Worm (Caenorhabditis elegans) whole organism, L1 larva: ENCODE measurements around the gene rict-1.

Experiments
- C16A3.4 ChIP-seq: fragments of 150-350 bp; optimal IDR thresholded peaks from 2 replicates; lab custom pipeline; 2014; ENCODE audit warnings: missing biosample characterization, missing genetic modification characterization
- C34B4.2 ChIP-seq: sonication (generic microtip); optimal IDR thresholded peaks from 2 replicates; lab custom pipeline; 2017; ENCODE audit warnings: mild to moderate bottlenecking, missing genetic modification characterization, missing compliant biosample characterization
- F16B12.6 ChIP-seq: fragments of 150-350 bp; optimal IDR thresholded peaks from 2 replicates; lab custom pipeline; 2014; ENCODE audit warnings: missing biosample characterization, missing genetic modification characterization
- Y116A8C.19 ChIP-seq: sonication (generic microtip); optimal IDR thresholded peaks from 2 replicates; lab custom pipeline; 2016; ENCODE audit warnings: missing compliant biosample characterization, missing genetic modification characterization, borderline replicate concordance
- alr-1 ChIP-seq: fragments of 200-800 bp; sonication (Bioruptor generic); optimal IDR thresholded peaks from 2 replicates; lab custom pipeline; 2018; ENCODE audit warnings: borderline replicate concordance, mild to moderate bottlenecking, missing genetic modification characterization, missing compliant biosample characterization
- blmp-1 ChIP-seq: fragments of 150-350 bp; optimal IDR thresholded peaks from 2 replicates; lab custom pipeline; 2014; ENCODE audit warnings: missing biosample characterization, missing genetic modification characterization
- ceh-8 ChIP-seq: fragments of 200-800 bp; sonication (Bioruptor generic); optimal IDR thresholded peaks from 2 replicates; lab custom pipeline; 2018; ENCODE audit warnings: mild to moderate bottlenecking, missing genetic modification characterization, moderate library complexity, missing compliant biosample characterization
- ceh-82 ChIP-seq, 3 experiments: fragments of 150-350 bp in 1 of 3; sonication (generic microtip) in 2 of 3; optimal IDR thresholded peaks; 2 replicates each; lab custom pipeline; 2014 to 2017; ENCODE audit warnings: missing biosample characterization in 3 of 3, missing genetic modification characterization in 3 of 3
- ceh-88 ChIP-seq: fragments of 200-800 bp; sonication (Bioruptor generic); IDR thresholded peaks from 2 replicates; pipeline ENCODE4 v1.3.6; 2022; ENCODE audit warnings: missing genetic modification characterization, missing compliant biosample characterization
- dsc-1 ChIP-seq: sonication (generic microtip); optimal IDR thresholded peaks from 2 replicates; lab custom pipeline; 2016; ENCODE audit warnings: mild to moderate bottlenecking, missing genetic modification characterization, missing compliant biosample characterization
- egl-13 ChIP-seq: sonication (generic microtip); optimal IDR thresholded peaks from 2 replicates; lab custom pipeline; 2016; ENCODE audit warnings: missing genotype, missing genetic modification reagents, missing genetic modification characterization, missing compliant biosample characterization
- egl-27 ChIP-seq, 2 experiments: fragments of 150-350 bp in 1 of 2; sonication (generic microtip); optimal IDR thresholded peaks; 3 replicates each; lab custom pipeline; 2017 to 2018; ENCODE audit warnings: missing biosample characterization in 2 of 2, missing genetic modification characterization in 2 of 2, missing genetic modification reagents in 2 of 2
- elt-2 ChIP-seq: sonication (generic microtip); optimal IDR thresholded peaks from 2 replicates; lab custom pipeline; 2016; ENCODE audit warnings: missing genetic modification characterization, mild to moderate bottlenecking, inconsistent platforms, missing compliant biosample characterization, missing genetic modification reagents
- elt-3 ChIP-seq, 6 experiments: fragments of 150-350 bp in 1 of 6; sonication (generic microtip); optimal IDR thresholded peaks; 2 replicates each; lab custom pipeline; 2017 to 2018; ENCODE audit warnings: missing biosample characterization in 6 of 6, missing genetic modification characterization in 6 of 6, inconsistent platforms in 1 of 6
- fkh-10 ChIP-seq: sonication (generic microtip); optimal IDR thresholded peaks from 2 replicates; lab custom pipeline; 2017; ENCODE audit warnings: missing biosample characterization, missing genetic modification reagents, missing genetic modification characterization
- fkh-8 ChIP-seq: sonication (generic microtip); optimal IDR thresholded peaks from 2 replicates; lab custom pipeline; 2016; ENCODE audit warnings: mild to moderate bottlenecking, missing genetic modification characterization, missing compliant biosample characterization
- fos-1 ChIP-seq: fragments of 150-350 bp; optimal IDR thresholded peaks from 2 replicates; lab custom pipeline; 2014; ENCODE audit warnings: missing biosample characterization, missing genetic modification characterization
- grh-1 ChIP-seq: fragments of 200-800 bp; sonication (Bioruptor generic); IDR thresholded peaks from 2 replicates; pipeline ENCODE4 v1.3.6; 2022; ENCODE audit warnings: missing genetic modification reagents, missing genetic modification characterization, missing compliant biosample characterization
- hpl-2 ChIP-seq: fragments of 150-350 bp; optimal IDR thresholded peaks from 2 replicates; lab custom pipeline; 2014; ENCODE audit warnings: missing biosample characterization, missing genetic modification reagents, missing genetic modification characterization
- lin-13 ChIP-seq: fragments of 150-350 bp; optimal IDR thresholded peaks from 2 replicates; lab custom pipeline; 2014; ENCODE audit warnings: missing biosample characterization, missing genetic modification reagents, missing genetic modification characterization
- lin-14 ChIP-seq: fragments of 200-800 bp; sonication (Bioruptor generic); optimal IDR thresholded peaks from 2 replicates; lab custom pipeline; 2018; ENCODE audit warnings: mild to moderate bottlenecking, missing genetic modification characterization, moderate library complexity, missing compliant biosample characterization
- lin-35 ChIP-seq, 2 experiments: fragments of 150-350 bp; optimal IDR thresholded peaks; 2 replicates each; lab custom pipeline; 2014; ENCODE audit warnings: missing biosample characterization in 2 of 2, missing genetic modification characterization in 2 of 2, missing genetic modification reagents in 2 of 2
- lir-3 ChIP-seq: sonication (generic microtip); optimal IDR thresholded peaks from 2 replicates; lab custom pipeline; 2016; ENCODE audit warnings: mild to moderate bottlenecking, missing genetic modification characterization, moderate library complexity, missing compliant biosample characterization; ENCODE audit not compliant: poor library complexity
- lsy-2 ChIP-seq, 2 experiments: fragments of 150-350 bp; optimal IDR thresholded peaks; 2 replicates each; lab custom pipeline; 2014; ENCODE audit warnings: missing biosample characterization in 2 of 2, missing genetic modification characterization in 2 of 2
- mab-9 ChIP-seq: fragments of 200-800 bp; sonication (Bioruptor generic); IDR thresholded peaks from 2 replicates; pipeline ENCODE4 v1.3.6; 2022; ENCODE audit warnings: missing genetic modification reagents, missing genetic modification characterization, missing compliant biosample characterization
- mdl-1 ChIP-seq, 2 experiments: fragments of 150-350 bp; optimal IDR thresholded peaks; 2 replicates each; lab custom pipeline; 2014 to 2017; ENCODE audit warnings: missing biosample characterization in 2 of 2, missing genetic modification characterization in 2 of 2, inconsistent platforms in 1 of 2
- mef-2 ChIP-seq: fragments of 150-350 bp; optimal IDR thresholded peaks from 2 replicates; lab custom pipeline; 2014; ENCODE audit warnings: missing biosample characterization, missing genetic modification characterization
- mep-1 ChIP-seq: fragments of 150-350 bp; optimal IDR thresholded peaks from 2 replicates; lab custom pipeline; 2014; ENCODE audit warnings: missing biosample characterization, missing genetic modification characterization
- nhr-12 ChIP-seq: sonication (generic microtip); optimal IDR thresholded peaks from 2 replicates; lab custom pipeline; 2017; ENCODE audit warnings: missing biosample characterization, missing genetic modification characterization
- nhr-19 ChIP-seq: fragments of 200-800 bp; sonication (Bioruptor generic); conservative IDR thresholded peaks from 2 replicates; pipeline ENCODE4 v1.3.6; 2022; ENCODE audit warnings: missing genetic modification characterization, missing compliant biosample characterization
- nhr-20 ChIP-seq: sonication (generic microtip); optimal IDR thresholded peaks from 2 replicates; lab custom pipeline; 2016; ENCODE audit warnings: mild to moderate bottlenecking, missing genetic modification characterization, missing compliant biosample characterization
- nhr-237 ChIP-seq: fragments of 150-350 bp; optimal IDR thresholded peaks from 2 replicates; lab custom pipeline; 2014; ENCODE audit warnings: missing biosample characterization, missing genetic modification characterization
- nhr-76 ChIP-seq: sonication (generic microtip); optimal IDR thresholded peaks from 2 replicates; lab custom pipeline; 2017; ENCODE audit warnings: missing biosample characterization, missing genetic modification characterization
- nhr-77 ChIP-seq: fragments of 150-350 bp; optimal IDR thresholded peaks from 2 replicates; lab custom pipeline; 2014; ENCODE audit warnings: missing biosample characterization, missing genetic modification characterization
- nhr-84 ChIP-seq: sonication (generic microtip); optimal IDR thresholded peaks from 2 replicates; lab custom pipeline; 2017; ENCODE audit warnings: missing biosample characterization, missing genetic modification characterization
- pag-3 ChIP-seq: sonication (generic microtip); optimal IDR thresholded peaks from 2 replicates; lab custom pipeline; 2017; ENCODE audit warnings: missing genetic modification characterization, mild to moderate bottlenecking, missing compliant biosample characterization, antibody characterized with exemption, borderline replicate concordance; ENCODE audit not compliant: insufficient read depth
- pqm-1 ChIP-seq: sonication (generic microtip); optimal IDR thresholded peaks from 3 replicates; lab custom pipeline; 2017; ENCODE audit warnings: missing biosample characterization, missing genetic modification characterization
- rnt-1 ChIP-seq: sonication (generic microtip); optimal IDR thresholded peaks from 2 replicates; lab custom pipeline; 2016; ENCODE audit warnings: mild to moderate bottlenecking, missing genetic modification characterization, moderate library complexity, missing compliant biosample characterization
- snpc-4 ChIP-seq: fragments of 150-350 bp; optimal IDR thresholded peaks from 2 replicates; lab custom pipeline; 2014; ENCODE audit warnings: missing biosample characterization, missing genetic modification characterization
- snu-23 ChIP-seq: sonication (generic microtip); optimal IDR thresholded peaks from 2 replicates; lab custom pipeline; 2016; ENCODE audit warnings: missing genetic modification characterization, missing compliant biosample characterization
- sox-4 ChIP-seq: sonication (generic microtip); optimal IDR thresholded peaks from 2 replicates; lab custom pipeline; 2016; ENCODE audit warnings: missing genetic modification characterization, missing compliant biosample characterization
- sup-37 ChIP-seq: fragments of 200-800 bp; sonication (Bioruptor generic); optimal IDR thresholded peaks from 2 replicates; lab custom pipeline; 2018; ENCODE audit warnings: mild to moderate bottlenecking, missing genetic modification characterization, missing compliant biosample characterization
- tbx-2 ChIP-seq: sonication (generic microtip); optimal IDR thresholded peaks from 2 replicates; lab custom pipeline; 2016; ENCODE audit warnings: missing genetic modification characterization, missing compliant biosample characterization
- unc-130 ChIP-seq: fragments of 150-350 bp; optimal IDR thresholded peaks from 2 replicates; lab custom pipeline; 2017; ENCODE audit warnings: missing biosample characterization, missing genetic modification characterization, inconsistent platforms
- unc-30 ChIP-seq: sonication (generic microtip); optimal IDR thresholded peaks from 2 replicates; lab custom pipeline; 2017; ENCODE audit warnings: missing biosample characterization, missing genetic modification characterization
- unc-62 ChIP-seq: fragments of 150-350 bp; optimal IDR thresholded peaks from 2 replicates; lab custom pipeline; 2014; ENCODE audit warnings: missing biosample characterization, missing genetic modification reagents, missing genetic modification characterization
- unc-98 ChIP-seq: fragments of 200-800 bp; sonication (Bioruptor generic); IDR thresholded peaks from 2 replicates; pipeline ENCODE4 v1.3.6; 2022; ENCODE audit warnings: missing genetic modification characterization, missing compliant biosample characterization
- zag-1 ChIP-seq: fragments of 150-350 bp; optimal IDR thresholded peaks from 2 replicates; lab custom pipeline; 2014; ENCODE audit warnings: missing biosample characterization, missing genetic modification characterization
- zip-4 ChIP-seq: fragments of 200-800 bp; sonication (Bioruptor generic); optimal IDR thresholded peaks from 2 replicates; lab custom pipeline; 2018; ENCODE audit warnings: mild to moderate bottlenecking, missing genetic modification characterization, moderate library complexity, missing compliant biosample characterization
- ztf-4 ChIP-seq: fragments of 150-350 bp; optimal IDR thresholded peaks from 2 replicates; lab custom pipeline; 2014; ENCODE audit warnings: missing biosample characterization, missing genetic modification characterization

rict-1 gene

DNA sequence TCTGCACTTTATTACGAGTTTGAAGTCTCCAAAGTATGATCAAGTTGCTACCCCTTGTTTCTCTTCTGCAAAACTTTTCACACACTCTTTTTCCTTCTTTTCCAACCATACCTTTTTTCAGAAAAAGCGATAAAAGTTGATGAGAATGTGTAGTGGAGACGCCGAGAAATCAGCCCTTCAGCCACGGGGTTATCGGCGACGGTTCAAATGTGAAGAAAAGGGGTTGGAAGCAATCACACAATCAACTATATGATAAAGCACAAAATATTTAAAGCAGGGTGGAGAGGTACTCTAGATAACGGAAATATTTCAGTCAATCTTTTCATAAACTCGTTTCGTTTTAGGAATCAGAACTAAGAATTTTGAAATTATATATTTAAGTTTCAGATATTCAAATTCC lies 43.5 kb downstream of the rict-1 start, which contains the start of gene F42G4.5:
TSS of gene F42G4.5 (plus strand) at position 379 of the 400 bp plus-strand sequence.
- TF ChIP-seq ceh-82 (tag; optimal IDR thresholded peaks at IDR 0.05; lab: Kevin White, UChicago), result no peak
- no peak for TF ChIP-seq unc-130
- TF ChIP-seq nhr-19 (GFP tag; lab: Robert Waterston, UW), result no peak
- no peak for TF ChIP-seq snu-23 (GFP tag; lab: Kevin White, UChicago)
- no peak for TF ChIP-seq F16B12.6
- TF ChIP-seq unc-30 (tag; lab: Kevin White, UChicago), result no peak
- TF ChIP-seq elt-2, result peak; percentile 69
- TF ChIP-seq nhr-84 (tag; lab: Kevin White, UChicago), result no peak
- TF ChIP-seq pqm-1 (tag; lab: Kevin White, UChicago), result peak; percentile 79
- peak in 1 of 2 experiments; percentile 33 for TF ChIP-seq lin-35 (GFP tag; optimal IDR thresholded peaks at IDR 0.05; lab: Kevin White, UChicago)
- TF ChIP-seq, all 84 proteins: peak for 3

DNA sequence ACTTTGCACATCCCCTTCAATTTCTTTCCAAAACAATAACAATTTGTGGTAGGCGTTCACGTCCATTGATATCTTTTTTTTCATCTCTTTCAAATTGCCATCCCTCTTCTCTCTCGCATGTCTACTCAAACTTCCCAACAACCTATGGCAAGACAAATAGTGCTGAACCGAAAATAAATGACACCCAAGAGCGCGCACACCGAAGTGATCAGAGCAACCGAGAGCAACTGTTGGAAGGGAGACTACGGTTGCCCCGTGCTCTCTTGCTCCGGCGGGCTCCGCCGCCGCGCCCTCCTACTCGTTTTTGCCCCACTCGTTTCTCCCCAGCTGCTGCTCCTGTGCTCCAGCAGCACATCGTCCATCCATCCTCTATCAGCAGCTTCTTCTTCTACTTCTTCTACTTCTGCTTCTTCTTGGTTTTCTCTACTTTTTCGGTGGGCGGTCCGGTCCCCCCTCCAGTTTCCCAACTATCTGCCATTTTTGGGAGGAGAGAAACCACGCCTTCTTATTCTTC lies 49.8 kb downstream of the rict-1 start:
- TF ChIP-seq mab-9 (GFP tag; lab: Robert Waterston, UW) (no peak), nhr-76 (tag; lab: Kevin White, UChicago) (no peak), lsy-2 (tag; optimal IDR thresholded peaks at IDR 0.05; lab: Kevin White, UChicago) (peak in 1 of 2 experiments; percentile 29), dsc-1 (peak; percentile 39), fos-1 (tag; lab: Kevin White, UChicago) (no peak), mep-1 (tag; lab: Kevin White, UChicago) (no peak), alr-1 (tag; lab: Kevin White, UChicago) (no peak), tbx-2 (tag; lab: Kevin White, UChicago) (peak; percentile 4), snpc-4 (tag; lab: Kevin White, UChicago) (no peak), Y116A8C.19 (no peak), lir-3 (tag; lab: Kevin White, UChicago) (no peak), grh-1 (GFP tag; lab: Robert Waterston, UW) (no peak), unc-98 (GFP tag; lab: Robert Waterston, UW) (no peak), pag-3 (tag; lab: Kevin White, UChicago) (no peak), ceh-82 (tag; optimal IDR thresholded peaks at IDR 0.05; lab: Kevin White, UChicago) (peak in 1 of 3 experiments; percentile 15), nhr-20 (tag; lab: Kevin White, UChicago) (peak; percentile 14), rnt-1 (tag; lab: Kevin White, UChicago) (peak; percentile 48), mef-2 (tag; lab: Kevin White, UChicago) (peak; percentile 11), nhr-19 (GFP tag; lab: Robert Waterston, UW) (peak; percentile 16; the same call in 1 of the 2 replicates), nhr-77 (tag; lab: Kevin White, UChicago) (no peak), lin-13 (GFP tag; lab: Kevin White, UChicago) (no peak), nhr-12 (tag; lab: Kevin White, UChicago) (no peak), pqm-1 (tag; lab: Kevin White, UChicago) (no peak), egl-13 (tag; lab: Kevin White, UChicago) (no peak), snu-23 (GFP tag; lab: Kevin White, UChicago) (peak; percentile 20), ztf-4 (tag; lab: Kevin White, UChicago) (no peak), C16A3.4 (tag; lab: Kevin White, UChicago) (no peak), ceh-88 (GFP tag; lab: Robert Waterston, UW) (no peak), lin-14 (peak; percentile 69), blmp-1 (tag; lab: Kevin White, UChicago) (no peak), fkh-8 (no peak), hpl-2 (GFP tag; lab: Kevin White, UChicago) (no peak), ceh-8 (GFP tag; lab: Kevin White, UChicago) (peak; percentile 11), zag-1 (tag; lab: Kevin White, UChicago) (no peak), egl-27 (tag; optimal IDR thresholded peaks at IDR 0.05; lab: Kevin White, UChicago) (no peak), C34B4.2 (tag; lab: Kevin White, UChicago) (no peak), sup-37 (GFP tag; lab: Kevin White, UChicago) (no peak), mdl-1 (tag; optimal IDR thresholded peaks at IDR 0.05; lab: Kevin White, UChicago) (no peak), fkh-10 (GFP tag; lab: Kevin White, UChicago) (no peak), elt-3 (tag; optimal IDR thresholded peaks at IDR 0.05; lab: Kevin White, UChicago) (no peak), sox-4 (tag; lab: Kevin White, UChicago) (no peak), unc-62 (no peak), nhr-237 (no peak), zip-4 (GFP tag; lab: Kevin White, UChicago) (no peak)
